Fruit fly (Drosophila melanogaster) Kc167 (cell line): ENCODE data around the gene CG10383.

Experiments used
- Myc ChIP-seq: fragments of >200 bp; optimal IDR thresholded peaks from 2 replicates; lab custom pipeline; 2017; ENCODE audit warnings: missing external identifiers
- Sin3A ChIP-seq: fragments of >200 bp; optimal IDR thresholded peaks from 2 replicates; lab custom pipeline; 2018; ENCODE audit warnings: missing external identifiers
- h ChIP-seq: fragments of >200 bp; optimal IDR thresholded peaks from 3 replicates; lab custom pipeline; 2018; ENCODE audit warnings: missing external identifiers
- insv ChIP-seq: fragments of >200 bp; optimal IDR thresholded peaks from 3 replicates; lab custom pipeline; 2018; ENCODE audit warnings: missing external identifiers
- psq ChIP-seq: fragments of >200 bp; optimal IDR thresholded peaks from 2 replicates; lab custom pipeline; 2017; ENCODE audit warnings: missing external identifiers
- ttk ChIP-seq: sonication (Bioruptor generic); optimal IDR thresholded peaks from 2 replicates; lab custom pipeline; 2017; ENCODE audit warnings: missing external identifiers

CG10383 gene

dm6 chr2L:18687827-18688226 lies 7.6 kb downstream of the CG10383 start:
- peak; percentile 91 for TF ChIP-seq ttk
- TF ChIP-seq Sin3A (lab: Kevin White, UChicago), result no peak
- no peak for TF ChIP-seq insv (lab: Kevin White, UChicago)
- TF ChIP-seq h (lab: Kevin White, UChicago), result no peak
- TF ChIP-seq psq (lab: Kevin White, UChicago), result no peak
- TF ChIP-seq Myc (lab: Kevin White, UChicago), result no peak

dm6 chr2L:18681903-18682302 lies 13.5 kb downstream of the CG10383 start, which contains the start of gene tos:
Gene tos, minus strand, starts transcription at chr2L:18682075.
- TF ChIP-seq ttk (no peak), Myc (lab: Kevin White, UChicago) (no peak), psq (lab: Kevin White, UChicago) (no peak), insv (lab: Kevin White, UChicago) (no peak), Sin3A (lab: Kevin White, UChicago) (no peak), h (lab: Kevin White, UChicago) (no peak)

- TF ChIP-seq psq (lab: Kevin White, UChicago) (no peak), insv (lab: Kevin White, UChicago) (no peak), Sin3A (lab: Kevin White, UChicago) (no peak)
Observed at dm6 chr2L:18677910-18678639, 17.3 kb downstream of the CG10383 start.

dm6 chr2L:18676948-18677820 lies 18.2 kb downstream of the CG10383 start, which contains the start of the genes Mst36Fa and CG31751:
Gene Mst36Fa, minus strand, starts transcription at chr2L:18676998.
Gene CG31751, plus strand, starts transcription at chr2L:18677221.
- TF ChIP-seq ttk, result no peak
- TF ChIP-seq Myc (lab: Kevin White, UChicago), result no peak
- TF ChIP-seq insv (lab: Kevin White, UChicago), result no peak

- TF ChIP-seq insv (lab: Kevin White, UChicago), result no peak
- TF ChIP-seq ttk, result no peak
- TF ChIP-seq Myc (lab: Kevin White, UChicago), result no peak
- no peak for TF ChIP-seq psq (lab: Kevin White, UChicago)
- no peak for TF ChIP-seq Sin3A (lab: Kevin White, UChicago)
- no peak for TF ChIP-seq h (lab: Kevin White, UChicago)
Observed at dm6 chr2L:18674994-18675393, 20.4 kb downstream of the CG10383 start, which contains the start of gene Mst36Fb. Gene Mst36Fb, minus strand, starts transcription at chr2L:18675094.

- no peak for TF ChIP-seq Sin3A (lab: Kevin White, UChicago)
- TF ChIP-seq ttk, result no peak
- TF ChIP-seq psq (lab: Kevin White, UChicago), result no peak
- no peak for TF ChIP-seq insv (lab: Kevin White, UChicago)
- TF ChIP-seq Myc (lab: Kevin White, UChicago), result no peak
- TF ChIP-seq h (lab: Kevin White, UChicago), result no peak
Observed at dm6 chr2L:18673185-18673584, 22.2 kb downstream of the CG10383 start, which contains the start of gene CG43339. Gene CG43339, minus strand, starts transcription at chr2L:18673285.

- TF ChIP-seq insv (lab: Kevin White, UChicago) (no peak), psq (lab: Kevin White, UChicago) (no peak), Sin3A (lab: Kevin White, UChicago) (no peak), ttk (no peak), h (lab: Kevin White, UChicago) (no peak), Myc (lab: Kevin White, UChicago) (no peak)
Observed at dm6 chr2L:18671146-18671545, 24.3 kb downstream of the CG10383 start, which contains the start of gene CG43338. Gene CG43338, minus strand, starts transcription at chr2L:18671246.

- TF ChIP-seq Sin3A (lab: Kevin White, UChicago) (no peak), psq (lab: Kevin White, UChicago) (no peak), insv (lab: Kevin White, UChicago) (no peak), Myc (lab: Kevin White, UChicago) (no peak), ttk (no peak), h (lab: Kevin White, UChicago) (no peak)
Observed at dm6 chr2L:18665952-18666606, 29.3 kb downstream of the CG10383 start.

dm6 chr2L:18664707-18665550 lies 30.5 kb downstream of the CG10383 start:
- TF ChIP-seq insv (lab: Kevin White, UChicago) (no peak), ttk (no peak), psq (lab: Kevin White, UChicago) (no peak), h (lab: Kevin White, UChicago) (no peak), Myc (lab: Kevin White, UChicago) (no peak), Sin3A (lab: Kevin White, UChicago) (no peak)

- no peak for TF ChIP-seq psq (lab: Kevin White, UChicago)
- no peak for TF ChIP-seq Sin3A (lab: Kevin White, UChicago)
- no peak for TF ChIP-seq insv (lab: Kevin White, UChicago)
- no peak for TF ChIP-seq Myc (lab: Kevin White, UChicago)
- no peak for TF ChIP-seq ttk
- TF ChIP-seq h (lab: Kevin White, UChicago), result no peak
Observed at dm6 chr2L:18663395-18663794, 32.0 kb downstream of the CG10383 start.
